Fruit fly (Drosophila melanogaster): ENCODE results near the gene alpha-Est6.

Gene alpha-Est6

dm6 chr3R:7538435-7538834 is 9.9 kb upstream of the alpha-Est6 start, which contains the start of gene alpha-Est4:
TSS of gene alpha-Est4 (minus strand) at chr3R:7538615.
- no peak for TF ChIP-seq CG15710 (tag; optimal IDR thresholded peaks at IDR 0.05)
- no peak for TF ChIP-seq gl (tag; optimal IDR thresholded peaks at IDR 0.05)
- no peak for TF ChIP-seq CG8301 (tag; optimal IDR thresholded peaks at IDR 0.05)
- no peak for TF ChIP-seq CG17806 (tag; optimal IDR thresholded peaks at IDR 0.05)
- no peak for TF ChIP-seq fd96Ca (GFP tag; IDR thresholded peaks at IDR 0.05)
- no peak for TF ChIP-seq Pif1A (GFP tag; optimal IDR thresholded peaks at IDR 0.05)
- no peak for TF ChIP-seq Snoo (tag; optimal IDR thresholded peaks at IDR 0.05)
- TF ChIP-seq Pif1B (GFP tag; optimal IDR thresholded peaks at IDR 0.05) = no peak
- TF ChIP-seq CG12605 (GFP tag; IDR thresholded peaks at IDR 0.05) = no peak

dm6 chr3R:7536281-7536680 is 7.7 kb upstream of the alpha-Est6 start, which contains the start of gene alpha-Est5:
TSS of gene alpha-Est5 (minus strand) at chr3R:7536390.
- TF ChIP-seq fd96Ca (GFP tag; IDR thresholded peaks at IDR 0.05) (no peak), Pif1B (GFP tag; optimal IDR thresholded peaks at IDR 0.05) (no peak), Pif1A (GFP tag; optimal IDR thresholded peaks at IDR 0.05) (no peak), CG10348 (GFP tag; IDR thresholded peaks at IDR 0.05) (no peak)

- TF ChIP-seq CG8301 (tag; optimal IDR thresholded peaks at IDR 0.05) (no peak), EcR (GFP tag; optimal IDR thresholded peaks at IDR 0.05) (no peak), D1 (tag; optimal IDR thresholded peaks at IDR 0.05) (no peak), CG34367 (tag; optimal IDR thresholded peaks at IDR 0.05) (no peak), CG9948 (tag; optimal IDR thresholded peaks at IDR 0.05) (no peak), CG32121 (GFP tag; IDR thresholded peaks at IDR 0.05) (no peak), CG17806 (tag; optimal IDR thresholded peaks at IDR 0.05) (no peak), CG13204 (GFP tag; optimal IDR thresholded peaks at IDR 0.05) (no peak), CG12605 (GFP tag; IDR thresholded peaks at IDR 0.05) (no peak), CG4496 (GFP tag; IDR thresholded peaks at IDR 0.05) (no peak), CG14655 (GFP tag; optimal IDR thresholded peaks at IDR 0.05) (no peak), Snoo (tag; optimal IDR thresholded peaks at IDR 0.05) (no peak), fd96Ca (GFP tag; IDR thresholded peaks at IDR 0.05) (no peak)
Observed at dm6 chr3R:7535606-7536005, 7.0 kb upstream of the alpha-Est6 start.

- no peak for TF ChIP-seq fd96Ca (GFP tag; IDR thresholded peaks at IDR 0.05)
- TF ChIP-seq EcR (GFP tag; optimal IDR thresholded peaks at IDR 0.05) = no peak
- no peak for TF ChIP-seq CG4496 (GFP tag; IDR thresholded peaks at IDR 0.05)
- TF ChIP-seq Pif1B (GFP tag; optimal IDR thresholded peaks at IDR 0.05) = no peak
- no peak for TF ChIP-seq rn (GFP tag; IDR thresholded peaks at IDR 0.05)
- TF ChIP-seq CG32121 (GFP tag; IDR thresholded peaks at IDR 0.05) = no peak
- no peak for TF ChIP-seq CG13204 (GFP tag; optimal IDR thresholded peaks at IDR 0.05)
- no peak for TF ChIP-seq CG10348 (GFP tag; IDR thresholded peaks at IDR 0.05)
- no peak for TF ChIP-seq CG9948 (tag; optimal IDR thresholded peaks at IDR 0.05)
Observed at dm6 chr3R:7530184-7530821, 1.7 kb upstream of the alpha-Est6 start, which contains the start of the genes Rtnl2 and alphaTub84D. TSS of gene Rtnl2 (minus strand) at chr3R:7530241. TSS of gene alphaTub84D (plus strand) at chr3R:7530753.

- TF ChIP-seq CG9948 (tag; optimal IDR thresholded peaks at IDR 0.05) = no peak
- no peak for TF ChIP-seq CG32121 (GFP tag; IDR thresholded peaks at IDR 0.05)
- no peak for TF ChIP-seq CG14655 (GFP tag; optimal IDR thresholded peaks at IDR 0.05)
- TF ChIP-seq CG8301 (tag; optimal IDR thresholded peaks at IDR 0.05) = no peak
- no peak for TF ChIP-seq Ets98B (GFP tag; IDR thresholded peaks at IDR 0.05)
- TF ChIP-seq CG10348 (GFP tag; IDR thresholded peaks at IDR 0.05) = no peak
- TF ChIP-seq EcR (GFP tag; optimal IDR thresholded peaks at IDR 0.05) = no peak
- TF ChIP-seq CG12605 (GFP tag; IDR thresholded peaks at IDR 0.05) = no peak
- no peak for TF ChIP-seq CG13204 (GFP tag; optimal IDR thresholded peaks at IDR 0.05)
- no peak for TF ChIP-seq CG8159 (tag; optimal IDR thresholded peaks at IDR 0.05)
- TF ChIP-seq D1 (tag; optimal IDR thresholded peaks at IDR 0.05) = no peak
- no peak for TF ChIP-seq Pif1B (GFP tag; optimal IDR thresholded peaks at IDR 0.05)
- no peak for TF ChIP-seq CG15710 (tag; optimal IDR thresholded peaks at IDR 0.05)
- no peak for TF ChIP-seq CG34367 (tag; optimal IDR thresholded peaks at IDR 0.05)
- TF ChIP-seq Snoo (tag; optimal IDR thresholded peaks at IDR 0.05) = no peak
- no peak for TF ChIP-seq rn (GFP tag; IDR thresholded peaks at IDR 0.05)
- no peak for TF ChIP-seq fd96Ca (GFP tag; IDR thresholded peaks at IDR 0.05)
Observed at dm6 chr3R:7524160-7524559, 4.4 kb downstream of the alpha-Est6 start.

dm6 chr3R:7523594-7523993 is 5.0 kb downstream of the alpha-Est6 start, which contains the start of gene alpha-Est7:
TSS of gene alpha-Est7 (minus strand) at chr3R:7523753.
- TF ChIP-seq CG10348 (GFP tag; IDR thresholded peaks at IDR 0.05) (no peak), fd96Ca (GFP tag; IDR thresholded peaks at IDR 0.05) (no peak), CG17806 (tag; optimal IDR thresholded peaks at IDR 0.05) (no peak), CG8301 (tag; optimal IDR thresholded peaks at IDR 0.05) (no peak), Ets98B (GFP tag; IDR thresholded peaks at IDR 0.05) (no peak), CG32121 (GFP tag; IDR thresholded peaks at IDR 0.05) (no peak), D1 (tag; optimal IDR thresholded peaks at IDR 0.05) (no peak), CG4496 (GFP tag; IDR thresholded peaks at IDR 0.05) (no peak), CG8159 (tag; optimal IDR thresholded peaks at IDR 0.05) (no peak), rn (GFP tag; IDR thresholded peaks at IDR 0.05) (no peak)

Measured in whole organism, pupa.